Worm (Caenorhabditis elegans) whole organism, mixed stage, embryonic: ENCODE data around the gene C25F9.6.

Experiments used
- lin-13 ChIP-seq: fragments of 150-350 bp; optimal IDR thresholded peaks from 2 replicates; lab custom pipeline; 2014; ENCODE audit warnings: missing biosample characterization, missing genetic modification characterization
- mab-5 ChIP-seq: fragments of 150-350 bp; optimal IDR thresholded peaks from 2 replicates; lab custom pipeline; 2014; ENCODE audit warnings: missing biosample characterization, missing genetic modification characterization
- nhr-12 ChIP-seq: fragments of 150-350 bp; optimal IDR thresholded peaks from 2 replicates; lab custom pipeline; 2014; ENCODE audit warnings: missing biosample characterization, missing genetic modification characterization
- sptf-1 ChIP-seq: sonication (generic microtip); optimal IDR thresholded peaks from 2 replicates; lab custom pipeline; 2017; ENCODE audit warnings: mild to moderate bottlenecking, missing genetic modification characterization, moderate library complexity, missing compliant biosample characterization
- unc-39 ChIP-seq: fragments of 150-350 bp; optimal IDR thresholded peaks from 2 replicates; lab custom pipeline; 2014; ENCODE audit warnings: missing biosample characterization, missing genetic modification characterization

ce11 chrV:19355219-19355618, 49.9 kb downstream of the C25F9.6 start:
- TF ChIP-seq lin-13 (no peak), unc-39 (tag; lab: Kevin White, UChicago) (no peak), mab-5 (tag; lab: Kevin White, UChicago) (no peak), nhr-12 (tag; lab: Kevin White, UChicago) (no peak), sptf-1 (tag; lab: Kevin White, UChicago) (no peak)
